Fruit fly (Drosophila melanogaster) whole organism, embryonic: ENCODE data around the gene Gyf.
A peak's percentile ranks its signal among the peaks of the same experiment; 100 is the strongest.

Experiments used
- Ada2b ChIP-seq: fragments of 200-800 bp; sonication (Bioruptor generic); IDR thresholded peaks from 2 replicates; pipeline ENCODE4 v1.3.6; 2022; ENCODE audit warnings: missing biosample characterization, missing genetic modification characterization
- BtbVII ChIP-seq: fragments of 200-800 bp; sonication (Bioruptor generic); optimal IDR thresholded peaks from 3 replicates; lab custom pipeline; 2017; ENCODE audit warnings: missing biosample characterization, mild to moderate bottlenecking, missing genetic modification characterization
- CG10209 ChIP-seq: fragments of 200-800 bp; sonication (Bioruptor generic); optimal IDR thresholded peaks from 3 replicates; lab custom pipeline; 2017; ENCODE audit warnings: missing biosample characterization, mild to moderate bottlenecking, missing genetic modification characterization, missing genetic modification reagents
- CG10267 ChIP-seq: fragments of 200-800 bp; sonication (Bioruptor generic); optimal IDR thresholded peaks from 2 replicates; lab custom pipeline; 2018; ENCODE audit warnings: missing biosample characterization, mild to moderate bottlenecking, missing genetic modification characterization, moderate library complexity
- CG11398 ChIP-seq: fragments of 200-800 bp; sonication (Bioruptor generic); optimal IDR thresholded peaks from 2 replicates; lab custom pipeline; 2016; ENCODE audit warnings: missing biosample characterization, missing genetic modification characterization
- CG11695 ChIP-seq: fragments of 200-800 bp; sonication (Bioruptor generic); IDR thresholded peaks from 3 replicates; pipeline ENCODE4 v1.3.6; 2022; ENCODE audit warnings: missing biosample characterization, missing genetic modification characterization
- CG12071 ChIP-seq: fragments of 200-800 bp; sonication (Bioruptor generic); optimal IDR thresholded peaks from 3 replicates; lab custom pipeline; 2018; ENCODE audit warnings: missing biosample characterization, mild to moderate bottlenecking, missing genetic modification characterization
- CG12769 ChIP-seq: fragments of 200-800 bp; sonication (Bioruptor generic); optimal IDR thresholded peaks from 2 replicates; lab custom pipeline; 2019; ENCODE audit warnings: missing biosample characterization, mild to moderate bottlenecking, missing genetic modification characterization, moderate library complexity
- CG14050 ChIP-seq: fragments of 200-800 bp; sonication (Bioruptor generic); IDR thresholded peaks from 3 replicates; pipeline ENCODE4 v1.3.6; 2022; ENCODE audit warnings: missing biosample characterization, missing genetic modification characterization
- CG1603 ChIP-seq: fragments of 200-800 bp; sonication (Bioruptor generic); optimal IDR thresholded peaks from 2 replicates; lab custom pipeline; 2019; ENCODE audit warnings: missing biosample characterization, mild to moderate bottlenecking, missing genetic modification characterization, moderate library complexity
- CG1647 ChIP-seq: fragments of 200-800 bp; sonication (Bioruptor generic); optimal IDR thresholded peaks from 3 replicates; lab custom pipeline; 2016; ENCODE audit warnings: missing biosample characterization, missing genetic modification characterization
- CG16815 ChIP-seq: fragments of 200-800 bp; sonication (Bioruptor generic); optimal IDR thresholded peaks from 3 replicates; lab custom pipeline; 2017; ENCODE audit warnings: missing biosample characterization, mild to moderate bottlenecking, missing genetic modification characterization
- CG17385 ChIP-seq: fragments of 200-800 bp; sonication (Bioruptor generic); optimal IDR thresholded peaks from 3 replicates; lab custom pipeline; 2018; ENCODE audit warnings: missing biosample characterization, mild to moderate bottlenecking, missing genetic modification characterization
- CG2678 ChIP-seq: fragments of 200-800 bp; sonication (Bioruptor generic); optimal IDR thresholded peaks from 3 replicates; lab custom pipeline; 2019; ENCODE audit warnings: missing biosample characterization, mild to moderate bottlenecking, missing genetic modification characterization, moderate library complexity
- CG30403 ChIP-seq: fragments of 200-800 bp; sonication (Bioruptor generic); optimal IDR thresholded peaks from 3 replicates; lab custom pipeline; 2016; ENCODE audit warnings: missing biosample characterization, missing genetic modification characterization
- CG31441 ChIP-seq: fragments of 200-800 bp; sonication (Bioruptor generic); IDR thresholded peaks from 2 replicates; pipeline ENCODE4 v1.3.6; 2022; ENCODE audit warnings: missing biosample characterization, missing genetic modification characterization
- CG33213 ChIP-seq: fragments of 200-800 bp; sonication (Bioruptor generic); optimal IDR thresholded peaks from 3 replicates; lab custom pipeline; 2016; ENCODE audit warnings: missing biosample characterization, missing genetic modification characterization
- CG34422 ChIP-seq: fragments of 200-800 bp; sonication (Bioruptor generic); IDR thresholded peaks from 3 replicates; pipeline ENCODE4 v1.3.6; 2022; ENCODE audit warnings: missing biosample characterization, missing genetic modification characterization
- CG3726 ChIP-seq: fragments of 200-800 bp; sonication (Bioruptor generic); IDR thresholded peaks from 3 replicates; pipeline ENCODE4, ENCODE4 v1.3.6; 2022; ENCODE audit warnings: missing biosample characterization, missing genetic modification characterization
- CG4424 ChIP-seq: fragments of 200-800 bp; sonication (Bioruptor generic); optimal IDR thresholded peaks from 3 replicates; lab custom pipeline; 2016; ENCODE audit warnings: missing biosample characterization, missing genetic modification characterization
- CG4820 ChIP-seq: fragments of 200-800 bp; sonication (Bioruptor generic); optimal IDR thresholded peaks from 3 replicates; lab custom pipeline; 2016; ENCODE audit warnings: missing biosample characterization, missing genetic modification characterization
- CG6683 ChIP-seq: fragments of 200-800 bp; sonication (Bioruptor generic); optimal IDR thresholded peaks from 2 replicates; lab custom pipeline; 2017; ENCODE audit warnings: missing biosample characterization, mild to moderate bottlenecking, missing genetic modification characterization, missing genetic modification reagents
- CG7372 ChIP-seq: fragments of 200-800 bp; sonication (Bioruptor generic); IDR thresholded peaks from 2 replicates; pipeline ENCODE4 v1.3.6; 2022; ENCODE audit warnings: missing biosample characterization, missing genetic modification characterization
- CG9215 ChIP-seq: fragments of 200-800 bp; sonication (Bioruptor generic); IDR thresholded peaks from 2 replicates; pipeline ENCODE4 v1.3.6; 2022; ENCODE audit warnings: missing biosample characterization, missing genetic modification characterization
- D19A ChIP-seq: fragments of 200-800 bp; optimal IDR thresholded peaks from 3 replicates; lab custom pipeline; 2019; ENCODE audit warnings: missing biosample characterization, mild to moderate bottlenecking, missing genetic modification characterization, moderate library complexity
- Dp ChIP-seq: fragments of 200-800 bp; sonication (Bioruptor generic); optimal IDR thresholded peaks from 2 replicates; lab custom pipeline; 2018; ENCODE audit warnings: missing biosample characterization, mild to moderate bottlenecking, missing genetic modification characterization, moderate library complexity
- H15 ChIP-seq: fragments of 200-800 bp; sonication (Bioruptor generic); IDR thresholded peaks from 3 replicates; pipeline ENCODE4 v1.3.6; 2022; ENCODE audit warnings: missing biosample characterization, missing genetic modification characterization
- Jarid2 ChIP-seq: fragments of 200-800 bp; sonication (Bioruptor generic); optimal IDR thresholded peaks from 3 replicates; lab custom pipeline; 2017; ENCODE audit warnings: mild to moderate bottlenecking, missing biosample characterization, missing genetic modification reagents, missing genetic modification characterization
- Meics ChIP-seq: fragments of 200-800 bp; sonication (Bioruptor generic); optimal IDR thresholded peaks from 2 replicates; lab custom pipeline; 2017; ENCODE audit warnings: missing biosample characterization, mild to moderate bottlenecking, missing genetic modification characterization
- Oli ChIP-seq: fragments of 200-800 bp; sonication (Bioruptor generic); optimal IDR thresholded peaks from 2 replicates; lab custom pipeline; 2018; ENCODE audit warnings: missing biosample characterization, mild to moderate bottlenecking, missing genetic modification characterization, moderate library complexity
- Optix ChIP-seq: fragments of 200-800 bp; sonication (Bioruptor generic); IDR thresholded peaks from 3 replicates; pipeline ENCODE4 v1.3.6; 2022; ENCODE audit warnings: missing biosample characterization, missing genetic modification characterization
- Ptx1 ChIP-seq: fragments of 200-800 bp; sonication (Bioruptor generic); IDR thresholded peaks from 2 replicates; pipeline ENCODE4 v1.3.6; 2022; ENCODE audit warnings: missing biosample characterization, missing genetic modification characterization
- Rx ChIP-seq: fragments of 200-800 bp; sonication (Bioruptor generic); IDR thresholded peaks from 2 replicates; pipeline ENCODE4 v1.3.6; 2022; ENCODE audit warnings: missing biosample characterization, missing genetic modification characterization
- Sry-β ChIP-seq: fragments of 200-800 bp; sonication (Bioruptor generic); optimal IDR thresholded peaks from 2 replicates; lab custom pipeline; 2018; ENCODE audit warnings: missing biosample characterization, mild to moderate bottlenecking, missing genetic modification characterization, moderate library complexity
- aop ChIP-seq: fragments of 200-800 bp; sonication (Bioruptor generic); IDR thresholded peaks from 2 replicates; pipeline ENCODE4 v1.3.6; 2022; ENCODE audit warnings: missing biosample characterization, missing genetic modification characterization
- cas ChIP-seq: fragments of 200-800 bp; sonication (Bioruptor generic); IDR thresholded peaks from 2 replicates; pipeline ENCODE4 v1.3.6; 2022; ENCODE audit warnings: missing biosample characterization, missing genetic modification characterization
- cg ChIP-seq: fragments of 200-800 bp; sonication (Bioruptor generic); optimal IDR thresholded peaks from 3 replicates; lab custom pipeline; 2019; ENCODE audit warnings: missing biosample characterization, mild to moderate bottlenecking, missing genetic modification characterization, moderate library complexity
- chif ChIP-seq, 2 experiments: fragments of 200-800 bp; sonication (Bioruptor generic); optimal IDR thresholded peaks; 3 replicates each; lab custom pipeline; 2016; ENCODE audit warnings: missing biosample characterization in 2 of 2, missing genetic modification characterization in 2 of 2
- dmrt11E ChIP-seq: fragments of 200-800 bp; sonication (Bioruptor generic); optimal IDR thresholded peaks from 3 replicates; lab custom pipeline; 2018; ENCODE audit warnings: missing biosample characterization, mild to moderate bottlenecking, missing genetic modification characterization, moderate library complexity
- lov ChIP-seq, 2 experiments: fragments of 200-800 bp in 1 of 2; fragments of >200 bp in 1 of 2; sonication (Bioruptor generic) in 1 of 2; IDR thresholded peaks in 1 of 2; optimal IDR thresholded peaks in 1 of 2; 2 replicates in 1 of 2; 3 replicates in 1 of 2; pipeline versions ENCODE4 v1.3.6 to Lab custom; 2017 to 2022; ENCODE audit warnings: missing biosample characterization in 1 of 2, missing genetic modification characterization in 1 of 2
- nom ChIP-seq: fragments of 200-800 bp; sonication (Bioruptor generic); optimal IDR thresholded peaks from 2 replicates; lab custom pipeline; 2017; ENCODE audit warnings: missing biosample characterization, missing genetic modification characterization, mild to moderate bottlenecking, moderate library complexity, missing genetic modification reagents
- onecut ChIP-seq: fragments of 200-800 bp; sonication (Bioruptor generic); IDR thresholded peaks from 2 replicates; pipeline ENCODE4 v1.3.6; 2022; ENCODE audit warnings: missing biosample characterization, missing genetic modification characterization
- pfk ChIP-seq: fragments of 200-800 bp; sonication (Bioruptor generic); optimal IDR thresholded peaks from 2 replicates; lab custom pipeline; 2018; ENCODE audit warnings: missing biosample characterization, mild to moderate bottlenecking, missing genetic modification characterization, moderate library complexity
- pzg ChIP-seq: fragments of 200-800 bp; sonication (Bioruptor generic); optimal IDR thresholded peaks from 3 replicates; lab custom pipeline; 2018; ENCODE audit warnings: missing biosample characterization, mild to moderate bottlenecking, missing genetic modification characterization, moderate library complexity
- repo ChIP-seq: fragments of 200-800 bp; sonication (Bioruptor generic); optimal IDR thresholded peaks from 2 replicates; lab custom pipeline; 2016; ENCODE audit warnings: missing biosample characterization, missing genetic modification characterization
- slou ChIP-seq: fragments of 200-800 bp; sonication (Bioruptor generic); optimal IDR thresholded peaks from 3 replicates; lab custom pipeline; 2016; ENCODE audit warnings: missing biosample characterization, missing genetic modification characterization
- trh ChIP-seq: fragments of 200-800 bp; sonication (Bioruptor generic); optimal IDR thresholded peaks from 2 replicates; lab custom pipeline; 2016; ENCODE audit warnings: missing biosample characterization, missing genetic modification characterization
- twi ChIP-seq: fragments of 200-800 bp; optimal IDR thresholded peaks from 2 replicates; lab custom pipeline; 2019; ENCODE audit warnings: missing biosample characterization, mild to moderate bottlenecking, missing genetic modification characterization, moderate library complexity
- vfl ChIP-seq: fragments of 200-800 bp; sonication (Bioruptor generic); optimal IDR thresholded peaks from 2 replicates; lab custom pipeline; 2016; ENCODE audit warnings: missing biosample characterization, missing genetic modification characterization
- wor ChIP-seq: fragments of 200-800 bp; sonication (Bioruptor generic); IDR thresholded peaks from 2 replicates; pipeline ENCODE4 v1.3.6; 2022; ENCODE audit warnings: missing biosample characterization, missing genetic modification characterization

Gyf gene

DNA sequence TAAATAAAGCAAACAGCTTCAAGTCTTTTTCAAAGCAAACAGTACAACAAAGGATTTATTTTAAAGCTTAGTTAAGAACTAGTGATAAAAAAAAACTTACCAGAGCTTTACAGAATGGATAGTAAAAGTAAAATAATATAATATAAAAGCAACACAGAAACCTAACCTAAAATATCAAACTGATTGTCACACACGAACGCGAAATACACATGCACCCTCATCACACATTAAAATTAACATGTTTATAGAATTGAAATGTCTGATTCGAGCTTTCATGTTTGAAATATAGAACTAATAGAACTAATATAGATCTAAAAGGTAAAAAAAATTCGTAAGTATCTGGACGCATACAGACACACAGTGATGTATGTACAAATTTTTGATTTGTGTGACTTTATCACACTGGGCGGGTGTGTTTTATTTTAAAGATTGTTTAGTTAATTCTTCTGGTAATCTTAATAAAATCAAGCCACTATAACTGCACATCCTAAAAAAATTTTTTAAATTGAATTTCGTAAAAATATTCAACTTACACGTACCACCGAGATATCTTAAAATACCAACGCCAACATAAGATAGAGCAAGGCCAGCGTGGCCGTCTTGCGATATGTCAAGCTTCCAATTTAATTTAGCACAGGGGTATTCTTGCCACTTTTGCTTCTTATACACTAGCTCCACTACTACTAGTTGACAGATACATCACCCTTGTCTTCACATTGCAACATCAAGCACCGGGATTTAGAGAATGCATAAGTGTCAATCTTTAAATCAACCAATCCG lies at the start of gene Gyf:
Gene Gyf (minus strand): TSS at position 589 of the 780 bp plus-strand sequence.
- no peak for TF ChIP-seq D19A (tag; lab: Kevin White, UChicago)
- no peak for TF ChIP-seq wor
- TF ChIP-seq CG6683: no peak
- peak; percentile 99 for TF ChIP-seq CG1603 (tag; lab: Kevin White, UChicago)
- TF ChIP-seq chif (GFP tag; optimal IDR thresholded peaks at IDR 0.05; lab: Kevin White, UChicago): no peak
- TF ChIP-seq dmrt11E (tag; lab: Kevin White, UChicago): peak; percentile 29
- no peak for TF ChIP-seq H15 (GFP tag; lab: Robert Waterston, UW)
- TF ChIP-seq Ada2b (GFP tag; lab: Robert Waterston, UW): 0 out of 2 replicates have a peak, but pooled peaks have one; percentile 23
- TF ChIP-seq Dp (GFP tag; lab: Kevin White, UChicago): no peak
- TF ChIP-seq CG9215 (GFP tag; lab: Robert Waterston, UW): no peak
- no peak for TF ChIP-seq cg (GFP tag; lab: Kevin White, UChicago)
- no peak for TF ChIP-seq twi (tag; lab: Kevin White, UChicago)
- no peak for TF ChIP-seq trh (GFP tag; lab: Kevin White, UChicago)
- no peak for TF ChIP-seq Ptx1 (GFP tag; lab: Robert Waterston, UW)
- TF ChIP-seq cas (GFP tag; lab: Robert Waterston, UW): no peak
- TF ChIP-seq CG33213 (GFP tag; lab: Kevin White, UChicago): peak; percentile 75
- no peak for TF ChIP-seq Meics (GFP tag; lab: Kevin White, UChicago)
- no peak for TF ChIP-seq CG10209 (GFP tag; lab: Kevin White, UChicago)
- TF ChIP-seq CG12769 (tag; lab: Kevin White, UChicago): no peak
- peak; percentile 82 for TF ChIP-seq pfk
- TF ChIP-seq nom (GFP tag; lab: Kevin White, UChicago): peak; percentile 24
- no peak; the same call in 2 of the 3 replicates for TF ChIP-seq CG34422 (GFP tag; lab: Robert Waterston, UW)
- TF ChIP-seq CG31441 (GFP tag; lab: Robert Waterston, UW): no peak
- TF ChIP-seq CG4820 (GFP tag; lab: Kevin White, UChicago): no peak
- TF ChIP-seq CG11695 (GFP tag; lab: Robert Waterston, UW): no peak
- TF ChIP-seq CG14050 (GFP tag; lab: Robert Waterston, UW): no peak
- no peak for TF ChIP-seq CG7372 (GFP tag; lab: Robert Waterston, UW)
- TF ChIP-seq pzg (GFP tag; lab: Kevin White, UChicago): peak; percentile 95
- no peak for TF ChIP-seq Jarid2 (GFP tag; lab: Kevin White, UChicago)
- no peak for TF ChIP-seq CG16815
- no peak for TF ChIP-seq CG11398
- TF ChIP-seq CG3726 (GFP tag; lab: Robert Waterston, UW): no peak
- TF ChIP-seq aop (GFP tag; lab: Robert Waterston, UW): no peak
- TF ChIP-seq CG1647 (GFP tag; lab: Kevin White, UChicago): no peak
- TF ChIP-seq CG17385 (GFP tag; lab: Kevin White, UChicago): no peak
- no peak for TF ChIP-seq vfl
- no peak for TF ChIP-seq CG2678 (tag; lab: Kevin White, UChicago)
- no peak for TF ChIP-seq CG30403 (GFP tag; lab: Kevin White, UChicago)
- peak; percentile 34 for TF ChIP-seq CG10267
- no peak for TF ChIP-seq BtbVII
- no peak for TF ChIP-seq slou (GFP tag; lab: Kevin White, UChicago)
- TF ChIP-seq repo: no peak
- TF ChIP-seq CG4424 (GFP tag; lab: Kevin White, UChicago): no peak
- TF ChIP-seq onecut (GFP tag; lab: Robert Waterston, UW): no peak
- TF ChIP-seq CG12071 (GFP tag; lab: Kevin White, UChicago): no peak
- no peak for TF ChIP-seq Rx
- TF ChIP-seq lov (optimal IDR thresholded peaks at IDR 0.05; lab: Kevin White, UChicago): no peak
- TF ChIP-seq lov (GFP tag; IDR thresholded peaks at IDR 0.05; lab: Robert Waterston, UW): no peak
- peak; percentile 31 for TF ChIP-seq Sry-β (GFP tag; lab: Kevin White, UChicago)
- no peak for TF ChIP-seq Optix
- no peak for TF ChIP-seq Oli (tag; lab: Kevin White, UChicago)
